Fruit fly (Drosophila melanogaster): ENCODE results near the gene Polr3D.

Polr3D gene

dm6 chr3L:18106021-18106944, 3.1 kb downstream of the Polr3D start, which contains the start of the genes CG13698 and mRpS26 (continued):
- TF ChIP-seq aop (GFP tag; IDR thresholded peaks at IDR 0.05): no peak
- peak; percentile 72 for TF ChIP-seq NfI (GFP tag; optimal IDR thresholded peaks at IDR 0.05)
- no peak for TF ChIP-seq tx (GFP tag; optimal IDR thresholded peaks at IDR 0.05)
- peak; percentile 68 for TF ChIP-seq CG12769 (tag; optimal IDR thresholded peaks at IDR 0.05)
- peak; percentile 78 for TF ChIP-seq CG8924 (tag; optimal IDR thresholded peaks at IDR 0.05)
- peak; percentile 53 for TF ChIP-seq cwo (GFP tag; optimal IDR thresholded peaks at IDR 0.05)
- no peak for TF ChIP-seq stc (GFP tag; IDR thresholded peaks at IDR 0.05)
- peak; percentile 71 for TF ChIP-seq lilli (GFP tag; optimal IDR thresholded peaks at IDR 0.05)
- no peak for TF ChIP-seq ro (GFP tag; IDR thresholded peaks at IDR 0.05)
- no peak for TF ChIP-seq Dref (GFP tag; IDR thresholded peaks at IDR 0.05)
- TF ChIP-seq zen (tag; optimal IDR thresholded peaks at IDR 0.05): peak; percentile 29
- peak; percentile 40; the same call in 1 of the 2 replicates for TF ChIP-seq lmd (GFP tag; IDR thresholded peaks at IDR 0.05)
- peak; percentile 63 for TF ChIP-seq ewg (GFP tag; optimal IDR thresholded peaks at IDR 0.05)
- TF ChIP-seq sna (GFP tag; IDR thresholded peaks at IDR 0.05; ENCODE audit: partially characterized antibody): no peak
- peak in 1 of 3 experiments; percentile 75 for TF ChIP-seq lola (GFP tag; optimal IDR thresholded peaks at IDR 0.05)
- no peak for TF ChIP-seq CG15073 (GFP tag; optimal IDR thresholded peaks at IDR 0.05)
- peak; percentile 82 for TF ChIP-seq CG2678 (tag; optimal IDR thresholded peaks at IDR 0.05)
- peak; percentile 55 for TF ChIP-seq D19A (tag; optimal IDR thresholded peaks at IDR 0.05)
- no peak for TF ChIP-seq ham (GFP tag; IDR thresholded peaks at IDR 0.05)
- peak; percentile 0; the same call in 1 of the 2 replicates for TF ChIP-seq CG13287 (GFP tag; IDR thresholded peaks at IDR 0.05; ENCODE audit: partially characterized antibody)
- peak; percentile 15 for TF ChIP-seq pho (GFP tag; optimal IDR thresholded peaks at IDR 0.05)
- TF ChIP-seq CG10321 (GFP tag; IDR thresholded peaks at IDR 0.05): no peak
- TF ChIP-seq CG7987 (GFP tag; optimal IDR thresholded peaks at IDR 0.05): peak; percentile 14
- no peak for TF ChIP-seq CG2129 (GFP tag; IDR thresholded peaks at IDR 0.05; ENCODE audit: partially characterized antibody)
- TF ChIP-seq bcd (GFP tag; optimal IDR thresholded peaks at IDR 0.05): peak; percentile 77
- TF ChIP-seq Nf-YA (GFP tag; IDR thresholded peaks at IDR 0.05): 0 out of 2 replicates have a peak, but pooled peaks have one; percentile 21
- peak; percentile 82 for TF ChIP-seq CG18599 (GFP tag; optimal IDR thresholded peaks at IDR 0.05)
- no peak for TF ChIP-seq C15 (GFP tag; IDR thresholded peaks at IDR 0.05)
- peak; percentile 56 for TF ChIP-seq gsb-n (tag; optimal IDR thresholded peaks at IDR 0.05)
- peak; percentile 68 for TF ChIP-seq Abd-B (GFP tag; optimal IDR thresholded peaks at IDR 0.05)
- peak; percentile 42; the same call in 1 of the 2 replicates for TF ChIP-seq sob (GFP tag; IDR thresholded peaks at IDR 0.05)
- peak; percentile 50 for TF ChIP-seq chn (GFP tag; optimal IDR thresholded peaks at IDR 0.05)
- TF ChIP-seq trh (GFP tag; optimal IDR thresholded peaks at IDR 0.05): peak; percentile 46
- peak; percentile 53 for TF ChIP-seq kay (GFP tag; optimal IDR thresholded peaks at IDR 0.05)
- TF ChIP-seq fd3F (GFP tag; optimal IDR thresholded peaks at IDR 0.05): peak; percentile 68
- TF ChIP-seq Dbx (GFP tag; IDR thresholded peaks at IDR 0.05): peak; percentile 78
- peak; percentile 14 for TF ChIP-seq CG4617 (GFP tag; optimal IDR thresholded peaks at IDR 0.05; ENCODE audit: borderline replicate concordance)
- no peak for TF ChIP-seq Ada2b (GFP tag; IDR thresholded peaks at IDR 0.05)
- peak; percentile 59 for TF ChIP-seq oc (tag; optimal IDR thresholded peaks at IDR 0.05)
- peak; percentile 52 for TF ChIP-seq Chrac-16 (GFP tag; optimal IDR thresholded peaks at IDR 0.05)
- no peak for TF ChIP-seq br (optimal IDR thresholded peaks at IDR 0.05)
- peak; percentile 24 for TF ChIP-seq CG17802 (tag; optimal IDR thresholded peaks at IDR 0.05)
- 0 out of 3 replicates have a peak, but pooled peaks have one; percentile 39 for TF ChIP-seq H15 (GFP tag; IDR thresholded peaks at IDR 0.05)
- no peak for TF ChIP-seq gce (GFP tag; IDR thresholded peaks at IDR 0.05)
- TF ChIP-seq ci (GFP tag; IDR thresholded peaks at IDR 0.05): peak; percentile 19; the same call in 1 of the 3 replicates
- TF ChIP-seq gcm (GFP tag; optimal IDR thresholded peaks at IDR 0.05): peak; percentile 57
- TF ChIP-seq ara (GFP tag; IDR thresholded peaks at IDR 0.05): peak; percentile 17; the same call in 1 of the 2 replicates
- no peak for TF ChIP-seq dm (GFP tag; optimal IDR thresholded peaks at IDR 0.05)
